Worm (Caenorhabditis elegans) whole organism, late embryonic: ENCODE data around the gene C04C11.25.

Experiments
- F13H6.1 ChIP-seq: sonication (generic microtip); optimal IDR thresholded peaks from 2 replicates; lab custom pipeline; 2016; ENCODE audit warnings: missing genetic modification characterization, missing compliant biosample characterization
- ama-1 ChIP-seq: fragments of 150-350 bp; optimal IDR thresholded peaks from 2 replicates; lab custom pipeline; 2014
- ceh-31 ChIP-seq: sonication (generic microtip); optimal IDR thresholded peaks from 2 replicates; lab custom pipeline; 2016; ENCODE audit warnings: missing genetic modification characterization, missing compliant biosample characterization
- che-1 ChIP-seq: sonication (generic microtip); optimal IDR thresholded peaks from 2 replicates; lab custom pipeline; 2016; ENCODE audit warnings: mild to moderate bottlenecking, missing genetic modification characterization, missing compliant biosample characterization
- dve-1 ChIP-seq: sonication (generic microtip); optimal IDR thresholded peaks from 2 replicates; lab custom pipeline; 2017; ENCODE audit warnings: antibody characterized with exemption, mild to moderate bottlenecking, missing genetic modification characterization, missing compliant biosample characterization
- hlh-30 ChIP-seq: sonication (generic microtip); optimal IDR thresholded peaks from 2 replicates; lab custom pipeline; 2017; ENCODE audit warnings: antibody characterized with exemption, missing genetic modification characterization, missing compliant biosample characterization; ENCODE audit not compliant: insufficient read depth
- lim-6 ChIP-seq: sonication (generic microtip); optimal IDR thresholded peaks from 2 replicates; lab custom pipeline; 2016; ENCODE audit warnings: missing genetic modification characterization, missing compliant biosample characterization
- lin-11 ChIP-seq: fragments of 200-800 bp; sonication (Bioruptor generic); optimal IDR thresholded peaks from 2 replicates; lab custom pipeline; 2018; ENCODE audit warnings: mild to moderate bottlenecking, missing genetic modification characterization, missing compliant biosample characterization
- nfya-1 ChIP-seq: sonication (generic microtip); optimal IDR thresholded peaks from 2 replicates; lab custom pipeline; 2017; ENCODE audit warnings: missing genetic modification characterization, mild to moderate bottlenecking, missing compliant biosample characterization, antibody characterized with exemption, moderate library complexity
- nhr-11 ChIP-seq: fragments of 150-350 bp; optimal IDR thresholded peaks from 2 replicates; lab custom pipeline; 2014; ENCODE audit warnings: missing biosample characterization, missing genetic modification characterization
- pqm-1 ChIP-seq: sonication (generic microtip); optimal IDR thresholded peaks from 2 replicates; lab custom pipeline; 2016; ENCODE audit warnings: missing genetic modification characterization, missing compliant biosample characterization

ce11 chrX:14001494-14001974 lies 13.7 kb downstream of the C04C11.25 start, which contains the start of gene cytb-5.1:
- TF ChIP-seq nfya-1, result no peak
- TF ChIP-seq hlh-30 (tag; lab: Kevin White, UChicago), result no peak
- no peak for TF ChIP-seq F13H6.1 (tag; lab: Kevin White, UChicago)
- no peak for TF ChIP-seq che-1 (tag; lab: Kevin White, UChicago)
- TF ChIP-seq nhr-11 (tag; lab: Kevin White, UChicago), result no peak
- TF ChIP-seq dve-1 (tag; lab: Kevin White, UChicago), result no peak
- no peak for TF ChIP-seq ceh-31 (tag; lab: Kevin White, UChicago)
- TF ChIP-seq pqm-1 (tag; lab: Kevin White, UChicago), result no peak
- TF ChIP-seq lin-11 (tag; lab: Kevin White, UChicago), result no peak
- no peak for TF ChIP-seq lim-6
- TF ChIP-seq ama-1 (lab: Kevin White, UChicago), result no peak
